Fruit fly (Drosophila melanogaster): ENCODE results near the gene Hmu.

Hmu gene

dm6 chr3R:27253136-27253920, 35.2 kb upstream of the Hmu start, which contains the start of gene pll (continued):
- peak; percentile 29; the same call in 1 of the 3 replicates for TF ChIP-seq CG16813 (GFP tag; IDR thresholded peaks at IDR 0.05; ENCODE audit: partially characterized antibody)
- peak; percentile 82 for TF ChIP-seq PHDP (tag; optimal IDR thresholded peaks at IDR 0.05)
- TF ChIP-seq p53 (GFP tag; optimal IDR thresholded peaks at IDR 0.05), result peak; percentile 78
- peak; percentile 84 for TF ChIP-seq Ets97D (GFP tag; optimal IDR thresholded peaks at IDR 0.05)
- TF ChIP-seq Awh (GFP tag; IDR thresholded peaks at IDR 0.05), result peak; percentile 84
- TF ChIP-seq Dek (tag; optimal IDR thresholded peaks at IDR 0.05), result peak; percentile 78
- TF ChIP-seq CG10267 (tag; optimal IDR thresholded peaks at IDR 0.05), result peak; percentile 80
- TF ChIP-seq CG4820 (GFP tag; optimal IDR thresholded peaks at IDR 0.05), result peak; percentile 68
- peak; percentile 28 for TF ChIP-seq Jarid2 (GFP tag; optimal IDR thresholded peaks at IDR 0.05)
- peak; percentile 68 for TF ChIP-seq HLH54F (GFP tag; optimal IDR thresholded peaks at IDR 0.05)
- TF ChIP-seq Hr78 (GFP tag; optimal IDR thresholded peaks at IDR 0.05), result no peak
- TF ChIP-seq CG1603 (tag; optimal IDR thresholded peaks at IDR 0.05), result peak; percentile 71
- no peak for TF ChIP-seq sim (GFP tag; IDR thresholded peaks at IDR 0.05)
- peak; percentile 93 for TF ChIP-seq pzg (GFP tag; optimal IDR thresholded peaks at IDR 0.05)
- TF ChIP-seq CG31441 (GFP tag; IDR thresholded peaks at IDR 0.05), result no peak; the same call in 1 of the 2 replicates
- peak; percentile 6 for TF ChIP-seq CG4328 (GFP tag; optimal IDR thresholded peaks at IDR 0.05)
- TF ChIP-seq CG32532 (GFP tag; IDR thresholded peaks at IDR 0.05), result peak; percentile 93
- TF ChIP-seq D (optimal IDR thresholded peaks at IDR 0.05), result peak; percentile 18
- TF ChIP-seq D (GFP tag; optimal IDR thresholded peaks at IDR 0.05), result peak; percentile 46
- TF ChIP-seq crol (GFP tag; IDR thresholded peaks at IDR 0.05), result no peak
- TF ChIP-seq CG14667 (GFP tag; IDR thresholded peaks at IDR 0.05), result peak; percentile 90
- no peak for TF ChIP-seq CG10431 (GFP tag; optimal IDR thresholded peaks at IDR 0.05)
- TF ChIP-seq bigmax (GFP tag; optimal IDR thresholded peaks at IDR 0.05), result no peak
- peak; percentile 90 for TF ChIP-seq zf30C (GFP tag; optimal IDR thresholded peaks at IDR 0.05)
- no peak for TF ChIP-seq gt (GFP tag; IDR thresholded peaks at IDR 0.05)
- peak; percentile 89 for TF ChIP-seq CG32772 (GFP tag; IDR thresholded peaks at IDR 0.05)
- peak; percentile 67 for TF ChIP-seq Adf1 (GFP tag; IDR thresholded peaks at IDR 0.05)
- peak; percentile 91 for TF ChIP-seq zfh1 (GFP tag; IDR thresholded peaks at IDR 0.05)
- peak; percentile 85 for TF ChIP-seq HmgZ (tag; optimal IDR thresholded peaks at IDR 0.05)
- TF ChIP-seq lola (GFP tag; optimal IDR thresholded peaks at IDR 0.05), result peak in 1 of 3 experiments; percentile 55
- peak; percentile 59 for TF ChIP-seq unc-4 (GFP tag; IDR thresholded peaks at IDR 0.05; ENCODE audit: partially characterized antibody)
- TF ChIP-seq Gug (GFP tag; IDR thresholded peaks at IDR 0.05), result peak; percentile 88
- TF ChIP-seq CG10366 (GFP tag; IDR thresholded peaks at IDR 0.05), result peak; percentile 90
- peak; percentile 83 for TF ChIP-seq Rx (GFP tag; IDR thresholded peaks at IDR 0.05)
- TF ChIP-seq Meics (GFP tag; optimal IDR thresholded peaks at IDR 0.05), result peak; percentile 76
- peak; percentile 64 for TF ChIP-seq CG16815 (GFP tag; optimal IDR thresholded peaks at IDR 0.05)
- TF ChIP-seq peb (GFP tag; IDR thresholded peaks at IDR 0.05), result peak; percentile 83
- TF ChIP-seq stc (GFP tag; IDR thresholded peaks at IDR 0.05), result peak; percentile 85
- TF ChIP-seq Trl (optimal IDR thresholded peaks at IDR 0.05), result no peak
- TF ChIP-seq Trl (GFP tag; optimal IDR thresholded peaks at IDR 0.05), result peak; percentile 68
- no peak for TF ChIP-seq Hr39 (optimal IDR thresholded peaks at IDR 0.05)
- peak; percentile 53 for TF ChIP-seq CG9609 (GFP tag; optimal IDR thresholded peaks at IDR 0.05)
- TF ChIP-seq CG11695 (GFP tag; IDR thresholded peaks at IDR 0.05), result peak; percentile 88
- peak; percentile 68 for TF ChIP-seq Poxn (GFP tag; IDR thresholded peaks at IDR 0.05)
- TF ChIP-seq Myb (GFP tag; optimal IDR thresholded peaks at IDR 0.05), result peak; percentile 43
- peak; percentile 48 for TF ChIP-seq CG3065 (GFP tag; optimal IDR thresholded peaks at IDR 0.05)
- 0 out of 3 replicates have a peak, but pooled peaks have one; percentile 41 for TF ChIP-seq Optix (GFP tag; IDR thresholded peaks at IDR 0.05)
- peak; percentile 82 for TF ChIP-seq CG12942 (GFP tag; optimal IDR thresholded peaks at IDR 0.05)
- TF ChIP-seq fd3F (GFP tag; optimal IDR thresholded peaks at IDR 0.05), result peak; percentile 75
- peak; percentile 5; the same call in 1 of the 2 replicates for TF ChIP-seq danr (GFP tag; IDR thresholded peaks at IDR 0.05)

All from whole organism, embryonic.